Fruit fly (Drosophila melanogaster) whole organism, embryonic: ENCODE results near the gene Gcn5.
A peak's percentile ranks its signal among the peaks of the same experiment; 100 is the strongest.

Source experiments
- Aef1 ChIP-seq: fragments of 200-800 bp; sonication (Bioruptor generic); IDR thresholded peaks from 3 replicates; pipeline ENCODE4 v1.3.6; 2022; ENCODE audit warnings: missing biosample characterization, missing genetic modification characterization
- Blimp-1 ChIP-seq: fragments of 200-800 bp; sonication (Bioruptor generic); optimal IDR thresholded peaks from 3 replicates; lab custom pipeline; 2018; ENCODE audit warnings: missing biosample characterization, missing genetic modification characterization, mild to moderate bottlenecking, moderate library complexity, missing genetic modification reagents
- CG1024 ChIP-seq: fragments of 200-800 bp; sonication (Bioruptor generic); IDR thresholded peaks from 2 replicates; pipeline ENCODE4 v1.3.6; 2022; ENCODE audit warnings: missing biosample characterization, missing genetic modification characterization
- CG10274 ChIP-seq: fragments of 200-800 bp; sonication (Bioruptor generic); optimal IDR thresholded peaks from 3 replicates; lab custom pipeline; 2017; ENCODE audit warnings: missing biosample characterization, mild to moderate bottlenecking, missing genetic modification characterization
- CG10959 ChIP-seq: fragments of 200-800 bp; sonication (Bioruptor generic); IDR thresholded peaks from 2 replicates; pipeline ENCODE4 v1.3.6; 2022; ENCODE audit warnings: missing biosample characterization, missing genetic modification characterization
- CG15601 ChIP-seq: fragments of 200-800 bp; sonication (Bioruptor generic); optimal IDR thresholded peaks from 3 replicates; lab custom pipeline; 2019; ENCODE audit warnings: missing biosample characterization, mild to moderate bottlenecking, missing genetic modification characterization, moderate library complexity
- CG17568 ChIP-seq: fragments of 200-800 bp; sonication (Bioruptor generic); optimal IDR thresholded peaks from 2 replicates; lab custom pipeline; 2018; ENCODE audit warnings: missing biosample characterization, mild to moderate bottlenecking, missing genetic modification characterization, moderate library complexity
- CG17829 ChIP-seq: fragments of 200-800 bp; optimal IDR thresholded peaks from 2 replicates; lab custom pipeline; 2019; ENCODE audit warnings: missing biosample characterization, mild to moderate bottlenecking, missing genetic modification characterization, moderate library complexity
- CG1792 ChIP-seq: fragments of 200-800 bp; sonication (Bioruptor generic); optimal IDR thresholded peaks from 2 replicates; lab custom pipeline; 2016; ENCODE audit warnings: missing biosample characterization, missing genetic modification characterization
- CG18619 ChIP-seq: fragments of 200-800 bp; sonication (Bioruptor generic); optimal IDR thresholded peaks from 3 replicates; lab custom pipeline; 2017; ENCODE audit warnings: missing biosample characterization, mild to moderate bottlenecking, missing genetic modification characterization
- CG18764 ChIP-seq: fragments of 200-800 bp; sonication (Bioruptor generic); optimal IDR thresholded peaks from 3 replicates; lab custom pipeline; 2016; ENCODE audit warnings: missing biosample characterization, missing genetic modification characterization
- CG34376 ChIP-seq: fragments of 200-800 bp; sonication (Bioruptor generic); optimal IDR thresholded peaks from 2 replicates; lab custom pipeline; 2018; ENCODE audit warnings: missing biosample characterization, mild to moderate bottlenecking, missing genetic modification characterization
- CG3995 ChIP-seq: fragments of 200-800 bp; sonication (Bioruptor generic); optimal IDR thresholded peaks from 3 replicates; lab custom pipeline; 2016; ENCODE audit warnings: missing biosample characterization, missing genetic modification characterization
- CG4404 ChIP-seq: fragments of 200-800 bp; sonication (Bioruptor generic); IDR thresholded peaks from 2 replicates; pipeline ENCODE4 v1.3.6; 2022; ENCODE audit warnings: missing biosample characterization, missing genetic modification characterization
- CG7357 ChIP-seq: fragments of 200-800 bp; sonication (Bioruptor generic); IDR thresholded peaks from 3 replicates; pipeline ENCODE4 v1.3.6; 2022; ENCODE audit warnings: missing biosample characterization, missing genetic modification characterization
- CG8478 ChIP-seq: fragments of >200 bp; optimal IDR thresholded peaks from 2 replicates; lab custom pipeline; 2018
- CoRest ChIP-seq: fragments of 200-800 bp; sonication (Bioruptor generic); optimal IDR thresholded peaks from 3 replicates; lab custom pipeline; 2018; ENCODE audit warnings: missing biosample characterization, mild to moderate bottlenecking, missing genetic modification characterization, moderate library complexity
- Eip74EF ChIP-seq, 2 experiments: fragments of 200-800 bp in 1 of 2; fragments of >200 bp in 1 of 2; sonication (Bioruptor generic) in 1 of 2; optimal IDR thresholded peaks; 2 replicates each; lab custom pipeline; 2017 to 2019; ENCODE audit warnings: missing biosample characterization in 2 of 2, missing genetic modification characterization in 2 of 2, mild to moderate bottlenecking in 1 of 2, moderate library complexity in 1 of 2
- Ets97D ChIP-seq: fragments of 200-800 bp; sonication (Bioruptor generic); optimal IDR thresholded peaks from 3 replicates; lab custom pipeline; 2016; ENCODE audit warnings: missing biosample characterization, missing genetic modification characterization
- Hand ChIP-seq: fragments of 200-800 bp; sonication (Bioruptor generic); optimal IDR thresholded peaks from 2 replicates; lab custom pipeline; 2017; ENCODE audit warnings: mild to moderate bottlenecking, missing biosample characterization, missing genetic modification reagents, missing genetic modification characterization
- HmgZ ChIP-seq: fragments of 200-800 bp; sonication (Bioruptor generic); optimal IDR thresholded peaks from 2 replicates; lab custom pipeline; 2018; ENCODE audit warnings: missing biosample characterization, mild to moderate bottlenecking, missing genetic modification characterization
- Jarid2 ChIP-seq: fragments of 200-800 bp; sonication (Bioruptor generic); optimal IDR thresholded peaks from 3 replicates; lab custom pipeline; 2017; ENCODE audit warnings: mild to moderate bottlenecking, missing biosample characterization, missing genetic modification reagents, missing genetic modification characterization
- Lpt ChIP-seq: fragments of >200 bp; optimal IDR thresholded peaks from 2 replicates; lab custom pipeline; 2018; ENCODE audit warnings: missing biosample characterization, missing genetic modification characterization
- Meics ChIP-seq: fragments of 200-800 bp; sonication (Bioruptor generic); optimal IDR thresholded peaks from 2 replicates; lab custom pipeline; 2017; ENCODE audit warnings: missing biosample characterization, mild to moderate bottlenecking, missing genetic modification characterization
- PHDP ChIP-seq: fragments of 200-800 bp; sonication (Bioruptor generic); optimal IDR thresholded peaks from 3 replicates; lab custom pipeline; 2018; ENCODE audit warnings: missing biosample characterization, mild to moderate bottlenecking, missing genetic modification characterization, moderate library complexity
- Rx ChIP-seq: fragments of 200-800 bp; sonication (Bioruptor generic); IDR thresholded peaks from 2 replicates; pipeline ENCODE4 v1.3.6; 2022; ENCODE audit warnings: missing biosample characterization, missing genetic modification characterization
- Sry-β ChIP-seq: fragments of 200-800 bp; sonication (Bioruptor generic); optimal IDR thresholded peaks from 2 replicates; lab custom pipeline; 2018; ENCODE audit warnings: missing biosample characterization, mild to moderate bottlenecking, missing genetic modification characterization, moderate library complexity
- ab ChIP-seq: fragments of 200-800 bp; sonication (Bioruptor generic); optimal IDR thresholded peaks from 2 replicates; lab custom pipeline; 2016; ENCODE audit warnings: missing biosample characterization, missing genetic modification characterization
- aop ChIP-seq: fragments of 200-800 bp; sonication (Bioruptor generic); IDR thresholded peaks from 2 replicates; pipeline ENCODE4 v1.3.6; 2022; ENCODE audit warnings: missing biosample characterization, missing genetic modification characterization
- ase ChIP-seq: fragments of 200-800 bp; sonication (Bioruptor generic); IDR thresholded peaks from 3 replicates; pipeline ENCODE4 v1.3.6; 2022; ENCODE audit warnings: missing biosample characterization, missing genetic modification characterization
- br ChIP-seq: fragments of >200 bp; optimal IDR thresholded peaks from 2 replicates; lab custom pipeline; 2017
- cad ChIP-seq: fragments of >200 bp; optimal IDR thresholded peaks from 2 replicates; lab custom pipeline; 2017; ENCODE audit warnings: missing biosample characterization, missing genetic modification characterization
- caup ChIP-seq: fragments of 200-800 bp; sonication (Bioruptor generic); optimal IDR thresholded peaks from 3 replicates; lab custom pipeline; 2017; ENCODE audit warnings: missing biosample characterization, mild to moderate bottlenecking, missing genetic modification characterization, moderate library complexity; ENCODE audit not compliant: severe bottlenecking
- chinmo ChIP-seq: fragments of 200-800 bp; sonication (Bioruptor generic); IDR thresholded peaks from 4 replicates; pipeline ENCODE4 v1.3.6; 2022; ENCODE audit warnings: missing biosample characterization, missing genetic modification characterization; ENCODE audit not compliant: partially characterized antibody
- crc ChIP-seq: fragments of 200-800 bp; sonication (Bioruptor generic); optimal IDR thresholded peaks from 2 replicates; lab custom pipeline; 2016; ENCODE audit warnings: missing biosample characterization, missing genetic modification characterization
- crp ChIP-seq, 2 experiments: fragments of 200-800 bp; sonication (Bioruptor generic); optimal IDR thresholded peaks; 2 replicates in 1 of 2; 3 replicates in 1 of 2; lab custom pipeline; 2017; ENCODE audit warnings: missing biosample characterization in 2 of 2, missing genetic modification characterization in 2 of 2, mild to moderate bottlenecking in 1 of 2, moderate library complexity in 1 of 2
- eyg ChIP-seq: fragments of 200-800 bp; sonication (Bioruptor generic); optimal IDR thresholded peaks from 3 replicates; lab custom pipeline; 2016; ENCODE audit warnings: missing biosample characterization, missing genetic modification characterization
- ftz-f1 ChIP-seq: fragments of 200-800 bp; sonication (Bioruptor generic); optimal IDR thresholded peaks from 2 replicates; lab custom pipeline; 2016; ENCODE audit warnings: missing biosample characterization, missing genetic modification characterization
- her ChIP-seq: fragments of 200-800 bp; sonication (Bioruptor generic); optimal IDR thresholded peaks from 2 replicates; lab custom pipeline; 2016; ENCODE audit warnings: missing biosample characterization, missing genetic modification characterization
- jumu ChIP-seq: fragments of 200-800 bp; sonication (Bioruptor generic); optimal IDR thresholded peaks from 3 replicates; lab custom pipeline; 2016; ENCODE audit warnings: missing biosample characterization, missing genetic modification characterization
- kni ChIP-seq: fragments of 200-800 bp; sonication (Bioruptor generic); optimal IDR thresholded peaks from 3 replicates; lab custom pipeline; 2017; ENCODE audit warnings: mild to moderate bottlenecking, missing biosample characterization, missing genetic modification reagents, missing genetic modification characterization
- lilli ChIP-seq: fragments of 200-800 bp; sonication (Bioruptor generic); optimal IDR thresholded peaks from 3 replicates; lab custom pipeline; 2016; ENCODE audit warnings: missing biosample characterization, missing genetic modification characterization
- luna ChIP-seq: fragments of 200-800 bp; sonication (Bioruptor generic); optimal IDR thresholded peaks from 2 replicates; lab custom pipeline; 2016; ENCODE audit warnings: missing biosample characterization, missing genetic modification characterization
- onecut ChIP-seq: fragments of 200-800 bp; sonication (Bioruptor generic); IDR thresholded peaks from 2 replicates; pipeline ENCODE4 v1.3.6; 2022; ENCODE audit warnings: missing biosample characterization, missing genetic modification characterization
- sima ChIP-seq: fragments of 200-800 bp; sonication (Bioruptor generic); optimal IDR thresholded peaks from 2 replicates; lab custom pipeline; 2016; ENCODE audit warnings: missing biosample characterization, missing genetic modification characterization
- sr ChIP-seq: fragments of 200-800 bp; sonication (Bioruptor generic); IDR thresholded peaks from 3 replicates; pipeline ENCODE4 v1.3.6; 2022; ENCODE audit warnings: missing biosample characterization, missing genetic modification characterization
- tll ChIP-seq, 2 experiments: fragments of 200-800 bp in 1 of 2; fragments of >200 bp in 1 of 2; sonication (Bioruptor generic) in 1 of 2; optimal IDR thresholded peaks; 2 replicates each; lab custom pipeline; 2017 to 2019; ENCODE audit warnings: missing biosample characterization in 2 of 2, missing genetic modification characterization in 2 of 2, mild to moderate bottlenecking in 1 of 2, moderate library complexity in 1 of 2
- tup ChIP-seq: fragments of 200-800 bp; sonication (Bioruptor generic); optimal IDR thresholded peaks from 2 replicates; lab custom pipeline; 2016; ENCODE audit warnings: missing biosample characterization, mild to moderate bottlenecking, missing genetic modification characterization, moderate library complexity
- wor ChIP-seq: fragments of 200-800 bp; sonication (Bioruptor generic); IDR thresholded peaks from 2 replicates; pipeline ENCODE4 v1.3.6; 2022; ENCODE audit warnings: missing biosample characterization, missing genetic modification characterization
- zen2 ChIP-seq: fragments of 200-800 bp; sonication (Bioruptor generic); IDR thresholded peaks from 3 replicates; pipeline ENCODE4 v1.3.6; 2022; ENCODE audit warnings: missing biosample characterization, missing genetic modification characterization; ENCODE audit not compliant: partially characterized antibody
- zfh2 ChIP-seq: fragments of 200-800 bp; sonication (Bioruptor generic); optimal IDR thresholded peaks from 2 replicates; lab custom pipeline; 2016; ENCODE audit warnings: missing biosample characterization, missing genetic modification characterization

Gene Gcn5

DNA sequence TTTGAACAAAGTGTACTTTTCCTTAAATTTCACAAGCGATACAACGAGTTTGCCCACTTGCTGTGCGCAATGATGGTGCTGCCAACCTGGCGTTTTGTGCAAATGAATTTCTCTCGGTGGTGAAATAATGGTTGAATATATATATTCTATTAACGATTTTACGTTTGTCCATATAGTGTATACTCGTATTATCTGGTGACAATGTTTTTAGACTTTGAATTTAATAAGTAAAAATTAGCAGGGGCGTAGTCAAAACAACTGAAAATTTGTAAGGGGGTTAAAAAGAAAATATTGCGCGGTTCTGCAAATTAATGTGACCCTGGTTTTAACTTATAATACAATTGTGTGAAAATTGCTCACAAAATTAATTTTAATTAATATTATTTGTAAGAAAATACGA lies at the start of gene Gcn5, which contains the start of gene ver (continued):
- TF ChIP-seq cad (GFP tag; lab: Kevin White, UChicago) (no peak), aop (GFP tag; lab: Robert Waterston, UW) (0 out of 2 replicates have a peak, but pooled peaks have one; percentile 52), eyg (peak; percentile 73), onecut (GFP tag; lab: Robert Waterston, UW) (peak; percentile 84), crp (GFP tag; optimal IDR thresholded peaks at IDR 0.05; lab: Kevin White, UChicago) (peak in 1 of 2 experiments; percentile 65), CG18764 (GFP tag; lab: Kevin White, UChicago) (peak; percentile 78), ase (GFP tag; lab: Robert Waterston, UW) (peak; percentile 91), sr (GFP tag; lab: Robert Waterston, UW) (peak; percentile 75; the same call in 2 of the 3 replicates), CG17568 (GFP tag; lab: Kevin White, UChicago) (no peak), Sry-β (peak; percentile 36), tup (peak; percentile 81), zfh2 (GFP tag; lab: Kevin White, UChicago) (peak; percentile 93), ab (GFP tag; lab: Kevin White, UChicago) (peak; percentile 44), zen2 (GFP tag; lab: Robert Waterston, UW) (no peak), CG1024 (peak; percentile 90), br (lab: Kevin White, UChicago) (no peak), Blimp-1 (GFP tag; lab: Kevin White, UChicago) (peak; percentile 89), CG10959 (peak; percentile 85), ftz-f1 (GFP tag; lab: Kevin White, UChicago) (peak; percentile 32), CG17829 (tag; lab: Kevin White, UChicago) (peak; percentile 91), Rx (GFP tag; lab: Robert Waterston, UW) (peak; percentile 94), wor (GFP tag; lab: Robert Waterston, UW) (peak; percentile 88), CG15601 (tag; lab: Kevin White, UChicago) (peak; percentile 87), CG3995 (GFP tag; lab: Kevin White, UChicago) (peak; percentile 66), CoRest (tag; lab: Kevin White, UChicago) (peak; percentile 94), lilli (GFP tag; lab: Kevin White, UChicago) (peak; percentile 95), Jarid2 (GFP tag; lab: Kevin White, UChicago) (peak; percentile 61), CG8478 (lab: Kevin White, UChicago) (no peak), PHDP (tag; lab: Kevin White, UChicago) (peak; percentile 94), luna (GFP tag; lab: Kevin White, UChicago) (peak; percentile 82), CG34376 (GFP tag; lab: Kevin White, UChicago) (peak; percentile 62), her (GFP tag; lab: Kevin White, UChicago) (peak; percentile 1), Eip74EF (GFP tag; optimal IDR thresholded peaks at IDR 0.05; lab: Kevin White, UChicago) (peak in 1 of 2 experiments; percentile 81), CG18619 (GFP tag; lab: Kevin White, UChicago) (peak; percentile 88), CG4404 (GFP tag; lab: Robert Waterston, UW) (peak; percentile 87), sima (no peak), HmgZ (tag; lab: Kevin White, UChicago) (peak; percentile 93), crc (GFP tag; lab: Kevin White, UChicago) (peak; percentile 71), Meics (peak; percentile 93), jumu (GFP tag; lab: Kevin White, UChicago) (peak; percentile 78), Ets97D (peak; percentile 85), Aef1 (GFP tag; lab: Robert Waterston, UW) (peak; percentile 94), chinmo (no peak), CG1792 (GFP tag; lab: Kevin White, UChicago) (peak; percentile 76), tll (GFP tag; optimal IDR thresholded peaks at IDR 0.05; lab: Kevin White, UChicago) (peak in 1 of 2 experiments; percentile 27), CG7357 (peak; percentile 85), CG10274 (GFP tag; lab: Kevin White, UChicago) (peak; percentile 75), caup (peak; percentile 92), kni (no peak), Hand (peak; percentile 70), Lpt (GFP tag; lab: Kevin White, UChicago) (no peak)
